Worm (Caenorhabditis elegans) whole organism, mixed stage, embryonic: Measurements from ENCODE around the gene flh-2.

ENCODE experiments used
- M03D4.4 ChIP-seq: sonication (generic microtip); optimal IDR thresholded peaks from 2 replicates; lab custom pipeline; 2017; ENCODE audit warnings: mild to moderate bottlenecking, missing genetic modification characterization, missing compliant biosample characterization
- bed-3 ChIP-seq: fragments of 200-800 bp; sonication (Bioruptor generic); optimal IDR thresholded peaks from 3 replicates; lab custom pipeline; 2018; ENCODE audit warnings: mild to moderate bottlenecking, missing genetic modification characterization, moderate library complexity, missing compliant biosample characterization
- blmp-1 ChIP-seq: fragments of 150-350 bp; optimal IDR thresholded peaks from 2 replicates; lab custom pipeline; 2014; ENCODE audit warnings: missing biosample characterization, missing genetic modification characterization
- ceh-39 ChIP-seq: fragments of 150-350 bp; optimal IDR thresholded peaks from 2 replicates; lab custom pipeline; 2014; ENCODE audit warnings: missing biosample characterization, missing genetic modification characterization
- ceh-43 ChIP-seq: fragments of 200-800 bp; sonication (Bioruptor generic); optimal IDR thresholded peaks from 2 replicates; lab custom pipeline; 2018; ENCODE audit warnings: mild to moderate bottlenecking, missing genetic modification characterization, moderate library complexity, missing compliant biosample characterization
- ces-1 ChIP-seq: fragments of 150-350 bp; optimal IDR thresholded peaks from 2 replicates; lab custom pipeline; 2014; ENCODE audit warnings: missing biosample characterization, missing genetic modification reagents, missing genetic modification characterization
- drap-1 ChIP-seq: fragments of 200-800 bp; sonication (Bioruptor generic); optimal IDR thresholded peaks from 3 replicates; lab custom pipeline; 2018; ENCODE audit warnings: mild to moderate bottlenecking, missing genetic modification characterization, missing compliant biosample characterization
- flh-1 ChIP-seq: fragments of 200-800 bp; sonication (Bioruptor generic); optimal IDR thresholded peaks from 2 replicates; lab custom pipeline; 2018; ENCODE audit warnings: mild to moderate bottlenecking, missing genetic modification characterization, moderate library complexity, missing compliant biosample characterization
- hlh-1 ChIP-seq: fragments of 150-350 bp; optimal IDR thresholded peaks from 2 replicates; lab custom pipeline; 2014; ENCODE audit warnings: missing biosample characterization, missing genetic modification reagents, missing genetic modification characterization
- lin-32 ChIP-seq: fragments of 200-800 bp; sonication (Bioruptor generic); optimal IDR thresholded peaks from 2 replicates; lab custom pipeline; 2018; ENCODE audit warnings: mild to moderate bottlenecking, missing genetic modification characterization, missing compliant biosample characterization
- lsy-2 ChIP-seq: fragments of 150-350 bp; optimal IDR thresholded peaks from 2 replicates; lab custom pipeline; 2014; ENCODE audit warnings: missing biosample characterization, missing genetic modification characterization
- mab-5 ChIP-seq: fragments of 150-350 bp; optimal IDR thresholded peaks from 2 replicates; lab custom pipeline; 2014; ENCODE audit warnings: missing biosample characterization, missing genetic modification characterization
- nhr-28 ChIP-seq: fragments of 150-350 bp; optimal IDR thresholded peaks from 2 replicates; lab custom pipeline; 2014; ENCODE audit warnings: missing biosample characterization, missing genetic modification characterization
- sem-2 ChIP-seq: fragments of 200-800 bp; sonication (Bioruptor generic); optimal IDR thresholded peaks from 2 replicates; lab custom pipeline; 2018; ENCODE audit warnings: mild to moderate bottlenecking, missing genetic modification characterization, missing compliant biosample characterization
- sptf-1 ChIP-seq: sonication (generic microtip); optimal IDR thresholded peaks from 2 replicates; lab custom pipeline; 2017; ENCODE audit warnings: mild to moderate bottlenecking, missing genetic modification characterization, moderate library complexity, missing compliant biosample characterization
- tbx-8 ChIP-seq: fragments of 200-800 bp; sonication (Bioruptor generic); optimal IDR thresholded peaks from 2 replicates; lab custom pipeline; 2018; ENCODE audit warnings: mild to moderate bottlenecking, missing genetic modification characterization, moderate library complexity, missing compliant biosample characterization
- unc-39 ChIP-seq: fragments of 150-350 bp; optimal IDR thresholded peaks from 2 replicates; lab custom pipeline; 2014; ENCODE audit warnings: missing biosample characterization, missing genetic modification characterization
- ztf-11 ChIP-seq: fragments of 150-350 bp; optimal IDR thresholded peaks from 2 replicates; lab custom pipeline; 2014; ENCODE audit warnings: missing biosample characterization, missing genetic modification characterization

The flh-2 gene

DNA sequence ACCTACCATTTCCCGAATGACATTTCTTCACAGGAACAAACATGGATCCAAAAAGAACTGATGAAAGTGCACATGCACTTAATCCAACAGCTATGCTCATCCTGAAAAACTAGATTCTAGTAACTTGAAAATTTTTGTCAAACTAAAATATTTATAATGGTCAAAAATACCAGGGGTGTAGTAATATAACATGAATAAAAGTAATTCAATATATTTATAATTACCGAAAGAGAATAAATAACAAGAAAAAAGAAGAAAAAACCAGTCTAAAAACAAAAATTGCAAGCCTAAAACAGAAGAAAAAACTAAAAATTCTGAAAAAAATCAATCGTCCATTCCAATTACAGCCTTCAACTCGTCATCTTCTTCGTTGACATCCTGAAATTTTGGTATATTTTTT is 52.7 kb downstream of the flh-2 start, which contains the start of gene R144.6:
TSS of gene R144.6 (minus strand) at position 101 of the 400 bp plus-strand sequence.
- no peak for TF ChIP-seq ceh-39 (tag; lab: Kevin White, UChicago)
- no peak for TF ChIP-seq lin-32 (GFP tag; lab: Kevin White, UChicago)
- TF ChIP-seq mab-5 (tag; lab: Kevin White, UChicago): no peak
- TF ChIP-seq tbx-8 (GFP tag; lab: Kevin White, UChicago): no peak
- TF ChIP-seq lsy-2 (tag; lab: Kevin White, UChicago): no peak
- TF ChIP-seq blmp-1 (tag; lab: Kevin White, UChicago): no peak
- no peak for TF ChIP-seq sem-2 (GFP tag; lab: Kevin White, UChicago)
- TF ChIP-seq unc-39 (tag; lab: Kevin White, UChicago): no peak
- no peak for TF ChIP-seq ztf-11 (tag; lab: Kevin White, UChicago)
- no peak for TF ChIP-seq nhr-28 (tag; lab: Kevin White, UChicago)
- TF ChIP-seq sptf-1 (tag; lab: Kevin White, UChicago): no peak
- TF ChIP-seq flh-1: no peak
- TF ChIP-seq ces-1 (GFP tag; lab: Kevin White, UChicago): no peak
- TF ChIP-seq bed-3: no peak
- TF ChIP-seq ceh-43: no peak
- no peak for TF ChIP-seq hlh-1
- no peak for TF ChIP-seq M03D4.4
- no peak for TF ChIP-seq drap-1 (GFP tag; lab: Kevin White, UChicago)
